Fruit fly (Drosophila melanogaster): ENCODE data around the gene PDZ-GEF.

The PDZ-GEF gene

dm6 chr2L:6343084-6343873 lies 19.7 kb downstream of the PDZ-GEF start (continued):
- no peak; the same call in 1 of the 2 replicates for TF ChIP-seq CG6272 (GFP tag; IDR thresholded peaks at IDR 0.05)
- TF ChIP-seq CG6254 (GFP tag; optimal IDR thresholded peaks at IDR 0.05): no peak
- no peak for TF ChIP-seq tgo (GFP tag; IDR thresholded peaks at IDR 0.05)
- TF ChIP-seq phol (tag; optimal IDR thresholded peaks at IDR 0.05): peak; percentile 17
- 0 out of 2 replicates have a peak, but pooled peaks have one; percentile 20 for TF ChIP-seq hbn (GFP tag; IDR thresholded peaks at IDR 0.05; ENCODE audit: partially characterized antibody)
- TF ChIP-seq br (optimal IDR thresholded peaks at IDR 0.05): no peak
- no peak for TF ChIP-seq CG18619 (GFP tag; optimal IDR thresholded peaks at IDR 0.05)
- no peak for TF ChIP-seq Hr51 (GFP tag; optimal IDR thresholded peaks at IDR 0.05)
- no peak for TF ChIP-seq bab2 (GFP tag; optimal IDR thresholded peaks at IDR 0.05)
- no peak for TF ChIP-seq CG3726 (GFP tag; IDR thresholded peaks at IDR 0.05)
- peak; percentile 7 for TF ChIP-seq CG1792 (GFP tag; optimal IDR thresholded peaks at IDR 0.05)
- TF ChIP-seq danr (GFP tag; IDR thresholded peaks at IDR 0.05): no peak
- TF ChIP-seq Dek (tag; optimal IDR thresholded peaks at IDR 0.05): peak; percentile 4
- peak; percentile 62 for TF ChIP-seq CG13624 (GFP tag; optimal IDR thresholded peaks at IDR 0.05)
- TF ChIP-seq CG42726 (GFP tag; IDR thresholded peaks at IDR 0.05; ENCODE audit: partially characterized antibody): peak; percentile 65
- no peak for TF ChIP-seq cad (GFP tag; optimal IDR thresholded peaks at IDR 0.05)
- no peak for TF ChIP-seq mam (GFP tag; optimal IDR thresholded peaks at IDR 0.05)
- no peak for TF ChIP-seq pita (GFP tag; optimal IDR thresholded peaks at IDR 0.05)
- TF ChIP-seq croc (GFP tag; conservative IDR thresholded peaks at IDR 0.05): no peak
- TF ChIP-seq ab (GFP tag; optimal IDR thresholded peaks at IDR 0.05): no peak
- no peak for TF ChIP-seq schlank (tag; optimal IDR thresholded peaks at IDR 0.05)
- peak; percentile 100 for TF ChIP-seq her (GFP tag; optimal IDR thresholded peaks at IDR 0.05)
- no peak for TF ChIP-seq CG1603 (tag; optimal IDR thresholded peaks at IDR 0.05)
- no peak for TF ChIP-seq CG12219 (GFP tag; optimal IDR thresholded peaks at IDR 0.05)
- TF ChIP-seq vfl (GFP tag; optimal IDR thresholded peaks at IDR 0.05): no peak
- TF ChIP-seq CG13775 (GFP tag; optimal IDR thresholded peaks at IDR 0.05): no peak
- TF ChIP-seq Sry-δ (GFP tag; optimal IDR thresholded peaks at IDR 0.05): peak; percentile 31
- TF ChIP-seq Nf-YA (GFP tag; IDR thresholded peaks at IDR 0.05): no peak
- no peak for TF ChIP-seq Asciz (GFP tag; optimal IDR thresholded peaks at IDR 0.05)
- no peak for TF ChIP-seq h (optimal IDR thresholded peaks at IDR 0.05)
- TF ChIP-seq Dref (GFP tag; IDR thresholded peaks at IDR 0.05): peak; percentile 44
- TF ChIP-seq CG9797 (GFP tag; optimal IDR thresholded peaks at IDR 0.05): peak; percentile 44
- peak; percentile 2 for TF ChIP-seq CG12659 (GFP tag; optimal IDR thresholded peaks at IDR 0.05)
- no peak for TF ChIP-seq sim (GFP tag; IDR thresholded peaks at IDR 0.05)
- TF ChIP-seq Hmr (GFP tag; optimal IDR thresholded peaks at IDR 0.05): peak; percentile 2
- no peak for TF ChIP-seq sens-2 (GFP tag; IDR thresholded peaks at IDR 0.05)
- TF ChIP-seq hth (optimal IDR thresholded peaks at IDR 0.05): no peak
- no peak for TF ChIP-seq sima (GFP tag; optimal IDR thresholded peaks at IDR 0.05)
- no peak for TF ChIP-seq B-H2 (GFP tag; optimal IDR thresholded peaks at IDR 0.05)
- TF ChIP-seq psq (GFP tag; optimal IDR thresholded peaks at IDR 0.05): no peak
- peak; percentile 40 for TF ChIP-seq CG9437 (GFP tag; optimal IDR thresholded peaks at IDR 0.05)
- TF ChIP-seq mld (GFP tag; IDR thresholded peaks at IDR 0.05; ENCODE audit: partially characterized antibody): no peak
- TF ChIP-seq Ets97D (GFP tag; optimal IDR thresholded peaks at IDR 0.05): peak; percentile 31
- TF ChIP-seq NK7.1 (GFP tag; optimal IDR thresholded peaks at IDR 0.05): no peak
- TF ChIP-seq pros (GFP tag; optimal IDR thresholded peaks at IDR 0.05): no peak
- no peak for TF ChIP-seq pan (optimal IDR thresholded peaks at IDR 0.05)
- TF ChIP-seq pan (GFP tag; optimal IDR thresholded peaks at IDR 0.05 in 1 of 2, IDR thresholded peaks at IDR 0.05 in 1 of 2): no peak
- TF ChIP-seq gcm2 (GFP tag; optimal IDR thresholded peaks at IDR 0.05): no peak
- no peak for TF ChIP-seq CG10431 (GFP tag; optimal IDR thresholded peaks at IDR 0.05)
- TF ChIP-seq Gsc (GFP tag; IDR thresholded peaks at IDR 0.05): no peak
- TF ChIP-seq jumu (GFP tag; optimal IDR thresholded peaks at IDR 0.05): no peak

Data from whole organism, embryonic.